Fruit fly (Drosophila melanogaster) S2 (cell line): ENCODE data around the gene Pex3.

ENCODE experiments used
- CG8478 ChIP-seq: fragments of >200 bp; optimal IDR thresholded peaks from 2 replicates; lab custom pipeline; 2018
- CTCF ChIP-seq, 2 experiments: fragments of >200 bp; optimal IDR thresholded peaks; 2 replicates each; lab custom pipeline; 2018

dm6 chr3L:15192172-15192571, 48.0 kb downstream of the Pex3 start:
- TF ChIP-seq CTCF (optimal IDR thresholded peaks at IDR 0.05; lab: Kevin White, UChicago): no peak
- TF ChIP-seq CG8478: no peak
